Worm (Caenorhabditis elegans) whole organism, late embryonic: ENCODE data around the gene orc-1.

Experiments used
- C08G9.2 ChIP-seq: sonication (generic microtip); optimal IDR thresholded peaks from 2 replicates; lab custom pipeline; 2016; ENCODE audit warnings: mild to moderate bottlenecking, missing genetic modification characterization, moderate library complexity, missing compliant biosample characterization
- C38D4.7 ChIP-seq: fragments of 200-800 bp; sonication (Bioruptor generic); optimal IDR thresholded peaks from 2 replicates; lab custom pipeline; 2018; ENCODE audit warnings: mild to moderate bottlenecking, missing genetic modification characterization, moderate library complexity, missing compliant biosample characterization
- K02D7.2 ChIP-seq: sonication (generic microtip); optimal IDR thresholded peaks from 2 replicates; lab custom pipeline; 2017; ENCODE audit warnings: mild to moderate bottlenecking, missing genetic modification characterization, missing compliant biosample characterization
- K09A11.1 ChIP-seq: sonication (generic microtip); optimal IDR thresholded peaks from 2 replicates; lab custom pipeline; 2017; ENCODE audit warnings: antibody characterized with exemption, mild to moderate bottlenecking, missing genetic modification characterization, missing compliant biosample characterization; ENCODE audit not compliant: insufficient read depth
- T23F11.4 ChIP-seq: fragments of 200-800 bp; sonication (Bioruptor generic); optimal IDR thresholded peaks from 2 replicates; lab custom pipeline; 2018; ENCODE audit warnings: mild to moderate bottlenecking, missing genetic modification characterization, missing compliant biosample characterization
- ama-1 ChIP-seq: fragments of 150-350 bp; optimal IDR thresholded peaks from 2 replicates; lab custom pipeline; 2014
- ceh-18 ChIP-seq: sonication (generic microtip); optimal IDR thresholded peaks from 2 replicates; lab custom pipeline; 2016; ENCODE audit warnings: missing genetic modification characterization, missing compliant biosample characterization
- ceh-19 ChIP-seq: fragments of 200-800 bp; sonication (Bioruptor generic); optimal IDR thresholded peaks from 2 replicates; lab custom pipeline; 2018; ENCODE audit warnings: mild to moderate bottlenecking, missing genetic modification characterization, missing compliant biosample characterization
- ceh-22 ChIP-seq: sonication (generic microtip); optimal IDR thresholded peaks from 2 replicates; lab custom pipeline; 2017; ENCODE audit warnings: missing biosample characterization, missing genetic modification characterization
- ceh-24 ChIP-seq: sonication (generic microtip); optimal IDR thresholded peaks from 2 replicates; lab custom pipeline; 2016; ENCODE audit warnings: mild to moderate bottlenecking, missing genetic modification characterization, missing compliant biosample characterization
- ceh-31 ChIP-seq: sonication (generic microtip); optimal IDR thresholded peaks from 2 replicates; lab custom pipeline; 2016; ENCODE audit warnings: missing genetic modification characterization, missing compliant biosample characterization
- ceh-34 ChIP-seq: sonication (generic microtip); optimal IDR thresholded peaks from 2 replicates; lab custom pipeline; 2016; ENCODE audit warnings: mild to moderate bottlenecking, missing genetic modification characterization, missing compliant biosample characterization
- ceh-48 ChIP-seq: sonication (generic microtip); optimal IDR thresholded peaks from 2 replicates; lab custom pipeline; 2016; ENCODE audit warnings: missing genetic modification characterization, inconsistent platforms, missing compliant biosample characterization
- ceh-6 ChIP-seq: fragments of 200-800 bp; sonication (Bioruptor generic); optimal IDR thresholded peaks from 2 replicates; lab custom pipeline; 2018; ENCODE audit warnings: mild to moderate bottlenecking, missing genetic modification characterization, missing compliant biosample characterization
- ceh-9 ChIP-seq: sonication (generic microtip); optimal IDR thresholded peaks from 2 replicates; lab custom pipeline; 2016; ENCODE audit warnings: mild to moderate bottlenecking, missing genetic modification characterization, inconsistent platforms, missing compliant biosample characterization
- elt-2 ChIP-seq: sonication (generic microtip); optimal IDR thresholded peaks from 2 replicates; lab custom pipeline; 2016; ENCODE audit warnings: missing genetic modification reagents, missing genetic modification characterization, missing compliant biosample characterization
- elt-4 ChIP-seq: sonication (generic microtip); optimal IDR thresholded peaks from 2 replicates; lab custom pipeline; 2016; ENCODE audit warnings: missing genetic modification characterization, missing compliant biosample characterization
- ets-4 ChIP-seq: sonication (generic microtip); optimal IDR thresholded peaks from 2 replicates; lab custom pipeline; 2016; ENCODE audit warnings: missing genetic modification characterization, missing compliant biosample characterization
- eyg-1 ChIP-seq: sonication (generic microtip); optimal IDR thresholded peaks from 2 replicates; lab custom pipeline; 2016; ENCODE audit warnings: missing genotype, missing genetic modification characterization, missing compliant biosample characterization
- fax-1 ChIP-seq: sonication (generic microtip); optimal IDR thresholded peaks from 2 replicates; lab custom pipeline; 2016; ENCODE audit warnings: missing genotype, missing genetic modification characterization, missing compliant biosample characterization
- fkh-10 ChIP-seq: fragments of 150-350 bp; optimal IDR thresholded peaks from 2 replicates; lab custom pipeline; 2014; ENCODE audit warnings: missing biosample characterization, missing genetic modification reagents, missing genetic modification characterization
- hlh-15 ChIP-seq: sonication (generic microtip); optimal IDR thresholded peaks from 2 replicates; lab custom pipeline; 2016; ENCODE audit warnings: missing genetic modification characterization, missing compliant biosample characterization
- hlh-30 ChIP-seq: sonication (generic microtip); optimal IDR thresholded peaks from 2 replicates; lab custom pipeline; 2017; ENCODE audit warnings: antibody characterized with exemption, missing genetic modification characterization, missing compliant biosample characterization; ENCODE audit not compliant: insufficient read depth
- hlh-8 ChIP-seq: sonication (generic microtip); optimal IDR thresholded peaks from 2 replicates; lab custom pipeline; 2016; ENCODE audit warnings: missing genotype, missing genetic modification characterization, missing compliant biosample characterization
- lin-11 ChIP-seq: fragments of 200-800 bp; sonication (Bioruptor generic); optimal IDR thresholded peaks from 2 replicates; lab custom pipeline; 2018; ENCODE audit warnings: mild to moderate bottlenecking, missing genetic modification characterization, missing compliant biosample characterization
- madf-2 ChIP-seq: sonication (generic microtip); optimal IDR thresholded peaks from 2 replicates; lab custom pipeline; 2017; ENCODE audit warnings: missing genetic modification characterization, missing compliant biosample characterization
- mec-3 ChIP-seq: sonication (generic microtip); optimal IDR thresholded peaks from 2 replicates; lab custom pipeline; 2016; ENCODE audit warnings: borderline replicate concordance, missing genetic modification characterization, missing compliant biosample characterization
- odd-2 ChIP-seq: sonication (generic microtip); optimal IDR thresholded peaks from 2 replicates; lab custom pipeline; 2017; ENCODE audit warnings: antibody characterized with exemption, mild to moderate bottlenecking, missing genetic modification characterization, missing compliant biosample characterization
- pag-3 ChIP-seq: sonication (generic microtip); optimal IDR thresholded peaks from 2 replicates; lab custom pipeline; 2016; ENCODE audit warnings: missing compliant biosample characterization, missing genetic modification characterization, borderline replicate concordance
- pax-1 ChIP-seq: fragments of 150-350 bp; optimal IDR thresholded peaks from 2 replicates; lab custom pipeline; 2014; ENCODE audit warnings: missing biosample characterization, missing genetic modification characterization
- pha-2 ChIP-seq: sonication (generic microtip); optimal IDR thresholded peaks from 2 replicates; lab custom pipeline; 2017; ENCODE audit warnings: mild to moderate bottlenecking, missing genetic modification characterization, missing compliant biosample characterization
- pha-4 ChIP-seq: fragments of 150-350 bp; optimal IDR thresholded peaks from 2 replicates; lab custom pipeline; 2018; ENCODE audit warnings: missing biosample characterization, missing genetic modification reagents, missing genetic modification characterization
- pqm-1 ChIP-seq: sonication (generic microtip); optimal IDR thresholded peaks from 2 replicates; lab custom pipeline; 2016; ENCODE audit warnings: missing genetic modification characterization, missing compliant biosample characterization
- ref-2 ChIP-seq: sonication (generic microtip); optimal IDR thresholded peaks from 2 replicates; lab custom pipeline; 2016; ENCODE audit warnings: missing genetic modification characterization, missing compliant biosample characterization
- rnt-1 ChIP-seq: sonication (generic microtip); optimal IDR thresholded peaks from 2 replicates; lab custom pipeline; 2016; ENCODE audit warnings: missing genetic modification characterization, missing compliant biosample characterization
- sox-2 ChIP-seq: fragments of 200-800 bp; sonication (Bioruptor generic); IDR thresholded peaks from 2 replicates; pipeline ENCODE4 v1.3.6; 2022; ENCODE audit warnings: missing genetic modification reagents, missing genetic modification characterization, missing compliant biosample characterization
- sox-4 ChIP-seq: sonication (generic microtip); optimal IDR thresholded peaks from 2 replicates; lab custom pipeline; 2017; ENCODE audit warnings: mild to moderate bottlenecking, missing genetic modification characterization, inconsistent platforms, missing compliant biosample characterization
- syd-9 ChIP-seq: sonication (generic microtip); optimal IDR thresholded peaks from 2 replicates; lab custom pipeline; 2016; ENCODE audit warnings: mild to moderate bottlenecking, missing genetic modification characterization, moderate library complexity, missing compliant biosample characterization
- tbx-2 ChIP-seq: sonication (generic microtip); optimal IDR thresholded peaks from 2 replicates; lab custom pipeline; 2016; ENCODE audit warnings: missing genetic modification characterization, missing compliant biosample characterization
- ttx-3 ChIP-seq: sonication (generic microtip); optimal IDR thresholded peaks from 2 replicates; lab custom pipeline; 2016; ENCODE audit warnings: missing genetic modification reagents, missing genetic modification characterization, missing compliant biosample characterization
- unc-42 ChIP-seq: sonication (generic microtip); optimal IDR thresholded peaks from 2 replicates; lab custom pipeline; 2016; ENCODE audit warnings: missing genotype, missing genetic modification characterization, missing compliant biosample characterization
- unc-86 ChIP-seq: sonication (generic microtip); optimal IDR thresholded peaks from 2 replicates; lab custom pipeline; 2016; ENCODE audit warnings: missing genetic modification characterization, missing compliant biosample characterization
- zip-5 ChIP-seq: sonication (generic microtip); optimal IDR thresholded peaks from 2 replicates; lab custom pipeline; 2016; ENCODE audit warnings: missing genetic modification characterization, missing compliant biosample characterization

The orc-1 gene

DNA sequence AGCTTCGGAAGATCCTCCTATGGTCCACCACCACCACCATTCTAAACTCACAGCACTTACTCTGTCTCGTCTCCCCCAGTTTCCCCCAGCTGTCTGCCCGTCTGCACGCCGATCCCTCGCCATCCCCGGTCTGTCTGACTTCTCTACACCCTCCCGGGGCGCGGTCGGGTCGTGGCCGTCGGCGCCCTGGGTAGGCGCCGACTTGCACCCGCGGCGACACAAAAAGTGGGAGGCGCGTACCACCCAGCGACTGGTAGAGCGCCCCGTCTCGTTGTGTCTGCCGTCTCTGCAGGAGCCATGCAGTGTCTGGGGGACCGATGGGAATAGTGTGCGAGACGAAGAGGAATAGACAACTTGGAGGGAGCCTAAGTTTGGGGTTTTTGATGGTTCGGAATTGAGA lies 8.9 kb upstream of the orc-1 start (continued):
- no peak for TF ChIP-seq pax-1 (tag; lab: Kevin White, UChicago)
- TF ChIP-seq ceh-48: no peak
- TF ChIP-seq unc-86 (tag; lab: Kevin White, UChicago): peak; percentile 51
- TF ChIP-seq fkh-10 (GFP tag; lab: Kevin White, UChicago): peak; percentile 54
- peak; percentile 91 for TF ChIP-seq ref-2 (tag; lab: Kevin White, UChicago)
- no peak for TF ChIP-seq madf-2 (tag; lab: Kevin White, UChicago)
- no peak for TF ChIP-seq ttx-3 (tag; lab: Kevin White, UChicago)
- TF ChIP-seq sox-2: no peak
- peak; percentile 68 for TF ChIP-seq syd-9 (tag; lab: Kevin White, UChicago)
- TF ChIP-seq lin-11 (tag; lab: Kevin White, UChicago): no peak
- TF ChIP-seq ceh-9 (tag; lab: Kevin White, UChicago): no peak
- no peak for TF ChIP-seq ama-1 (lab: Kevin White, UChicago)
- TF ChIP-seq fax-1 (tag; lab: Kevin White, UChicago): no peak
- TF ChIP-seq ceh-34 (tag; lab: Kevin White, UChicago): peak; percentile 67
- TF ChIP-seq ets-4: peak; percentile 37
- TF ChIP-seq T23F11.4: no peak
- TF ChIP-seq rnt-1 (tag; lab: Kevin White, UChicago): peak; percentile 89
- no peak for TF ChIP-seq pha-2 (tag; lab: Kevin White, UChicago)
- no peak for TF ChIP-seq ceh-19
- peak; percentile 86 for TF ChIP-seq K09A11.1 (tag; lab: Kevin White, UChicago)
- no peak for TF ChIP-seq elt-2 (tag; lab: Kevin White, UChicago)
- no peak for TF ChIP-seq unc-42 (tag; lab: Kevin White, UChicago)
- no peak for TF ChIP-seq K02D7.2 (tag; lab: Kevin White, UChicago)
- no peak for TF ChIP-seq hlh-30
- TF ChIP-seq elt-4: no peak
- TF ChIP-seq zip-5 (tag; lab: Kevin White, UChicago): no peak
- peak; percentile 75 for TF ChIP-seq ceh-18 (tag; lab: Kevin White, UChicago)
- TF ChIP-seq pqm-1: peak; percentile 62
- TF ChIP-seq mec-3 (tag; lab: Kevin White, UChicago): no peak
- peak; percentile 9 for TF ChIP-seq C08G9.2 (tag; lab: Kevin White, UChicago)
- no peak for TF ChIP-seq hlh-15
- no peak for TF ChIP-seq pha-4 (tag; lab: Kevin White, UChicago)
- peak; percentile 87 for TF ChIP-seq ceh-31 (tag; lab: Kevin White, UChicago)
- no peak for TF ChIP-seq C38D4.7
- TF ChIP-seq tbx-2 (tag; lab: Kevin White, UChicago): peak; percentile 86
- TF ChIP-seq odd-2 (tag; lab: Kevin White, UChicago): no peak
- TF ChIP-seq pag-3: no peak
- TF ChIP-seq ceh-22: no peak
- TF ChIP-seq ceh-6 (GFP tag; lab: Kevin White, UChicago): no peak
- no peak for TF ChIP-seq hlh-8 (tag; lab: Kevin White, UChicago)
- peak; percentile 42 for TF ChIP-seq sox-4 (tag; lab: Kevin White, UChicago)
- no peak for TF ChIP-seq ceh-24 (tag; lab: Kevin White, UChicago)

DNA sequence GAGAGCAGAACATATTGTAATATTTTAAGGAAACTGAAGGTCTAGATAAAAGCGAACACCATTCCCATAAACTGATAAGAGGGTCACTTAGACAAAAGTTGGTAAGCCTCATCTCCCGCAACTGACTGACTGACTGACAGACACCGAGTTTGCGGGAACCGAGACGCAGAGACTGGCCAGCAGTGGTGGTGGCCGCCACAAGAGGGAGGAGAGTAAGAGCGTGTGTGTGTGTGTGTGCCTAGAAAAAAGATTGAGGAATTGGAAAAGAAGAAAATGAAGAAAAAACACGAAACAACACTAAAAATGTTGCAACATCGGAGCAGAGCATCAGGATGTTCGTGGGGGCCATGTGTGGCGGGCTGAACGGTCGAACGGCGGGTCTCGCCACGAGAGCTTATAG lies 8.4 kb upstream of the orc-1 start:
- TF ChIP-seq eyg-1 (no peak), madf-2 (tag; lab: Kevin White, UChicago) (no peak), elt-2 (tag; lab: Kevin White, UChicago) (no peak), K02D7.2 (tag; lab: Kevin White, UChicago) (no peak)
